Fruit fly (Drosophila melanogaster) whole organism, embryonic: ENCODE data around the gene CAH7.

Experiments used
- Atf6 ChIP-seq: fragments of 200-800 bp; sonication (Bioruptor generic); IDR thresholded peaks from 2 replicates; pipeline ENCODE4 v1.3.6; 2022; ENCODE audit warnings: missing biosample characterization, missing genetic modification characterization
- CG10654 ChIP-seq: fragments of 200-800 bp; sonication (Bioruptor generic); optimal IDR thresholded peaks from 2 replicates; lab custom pipeline; 2016; ENCODE audit warnings: missing biosample characterization, missing genetic modification characterization
- CG11398 ChIP-seq: fragments of 200-800 bp; sonication (Bioruptor generic); optimal IDR thresholded peaks from 2 replicates; lab custom pipeline; 2016; ENCODE audit warnings: missing biosample characterization, missing genetic modification characterization
- CG11504 ChIP-seq: fragments of 200-800 bp; sonication (Bioruptor generic); optimal IDR thresholded peaks from 3 replicates; lab custom pipeline; 2019; ENCODE audit warnings: missing biosample characterization, mild to moderate bottlenecking, missing genetic modification characterization, moderate library complexity
- CG12769 ChIP-seq: fragments of 200-800 bp; sonication (Bioruptor generic); optimal IDR thresholded peaks from 2 replicates; lab custom pipeline; 2019; ENCODE audit warnings: missing biosample characterization, mild to moderate bottlenecking, missing genetic modification characterization, moderate library complexity
- CG13287 ChIP-seq: fragments of 200-800 bp; sonication (Bioruptor generic); IDR thresholded peaks from 2 replicates; pipeline ENCODE4 v1.3.6; 2022; ENCODE audit warnings: missing biosample characterization, missing genetic modification characterization; ENCODE audit not compliant: partially characterized antibody
- CG13624 ChIP-seq: fragments of 200-800 bp; sonication (Bioruptor generic); optimal IDR thresholded peaks from 2 replicates; lab custom pipeline; 2016; ENCODE audit warnings: missing biosample characterization, missing genetic modification characterization
- CG14050 ChIP-seq: fragments of 200-800 bp; sonication (Bioruptor generic); IDR thresholded peaks from 3 replicates; pipeline ENCODE4 v1.3.6; 2022; ENCODE audit warnings: missing biosample characterization, missing genetic modification characterization
- CG14860 ChIP-seq: fragments of 200-800 bp; sonication (Bioruptor generic); IDR thresholded peaks from 3 replicates; pipeline ENCODE4 v1.3.6; 2022; ENCODE audit warnings: missing biosample characterization, missing genetic modification characterization; ENCODE audit not compliant: partially characterized antibody
- CG3065 ChIP-seq: fragments of 200-800 bp; sonication (Bioruptor generic); optimal IDR thresholded peaks from 2 replicates; lab custom pipeline; 2016; ENCODE audit warnings: missing biosample characterization, missing genetic modification characterization
- CG3847 ChIP-seq: fragments of 200-800 bp; sonication (Bioruptor generic); IDR thresholded peaks from 2 replicates; pipeline ENCODE4 v1.3.6; 2022; ENCODE audit warnings: missing biosample characterization, missing genetic modification characterization
- CG4404 ChIP-seq: fragments of 200-800 bp; sonication (Bioruptor generic); IDR thresholded peaks from 2 replicates; pipeline ENCODE4 v1.3.6; 2022; ENCODE audit warnings: missing biosample characterization, missing genetic modification characterization
- CG4617 ChIP-seq: fragments of 200-800 bp; sonication (Bioruptor generic); optimal IDR thresholded peaks from 3 replicates; lab custom pipeline; 2016; ENCODE audit warnings: missing biosample characterization, missing genetic modification characterization, borderline replicate concordance
- CG4707 ChIP-seq: fragments of 200-800 bp; sonication (Bioruptor generic); optimal IDR thresholded peaks from 2 replicates; lab custom pipeline; 2018; ENCODE audit warnings: missing biosample characterization, mild to moderate bottlenecking, missing genetic modification characterization, moderate library complexity
- CG4820 ChIP-seq: fragments of 200-800 bp; sonication (Bioruptor generic); optimal IDR thresholded peaks from 3 replicates; lab custom pipeline; 2016; ENCODE audit warnings: missing biosample characterization, missing genetic modification characterization
- CG5245 ChIP-seq: fragments of 200-800 bp; sonication (Bioruptor generic); optimal IDR thresholded peaks from 3 replicates; lab custom pipeline; 2016; ENCODE audit warnings: missing biosample characterization, missing genetic modification characterization
- CG6254 ChIP-seq: fragments of 200-800 bp; sonication (Bioruptor generic); optimal IDR thresholded peaks from 3 replicates; lab custom pipeline; 2017; ENCODE audit warnings: mild to moderate bottlenecking, missing biosample characterization, missing genetic modification reagents, missing genetic modification characterization
- CG6854 ChIP-seq: fragments of 200-800 bp; sonication (Bioruptor generic); optimal IDR thresholded peaks from 3 replicates; lab custom pipeline; 2017; ENCODE audit warnings: missing biosample characterization, mild to moderate bottlenecking, missing genetic modification characterization
- CG8089 ChIP-seq: fragments of 200-800 bp; sonication (Bioruptor generic); optimal IDR thresholded peaks from 3 replicates; lab custom pipeline; 2016; ENCODE audit warnings: missing biosample characterization, missing genetic modification characterization
- CG9215 ChIP-seq: fragments of 200-800 bp; sonication (Bioruptor generic); IDR thresholded peaks from 2 replicates; pipeline ENCODE4 v1.3.6; 2022; ENCODE audit warnings: missing biosample characterization, missing genetic modification characterization
- Dfd ChIP-seq, 2 experiments: fragments of >200 bp; optimal IDR thresholded peaks; 2 replicates each; lab custom pipeline; 2017; ENCODE audit warnings: missing biosample characterization in 2 of 2, missing genetic modification characterization in 2 of 2
- Doc3 ChIP-seq: fragments of 200-800 bp; sonication (Bioruptor generic); IDR thresholded peaks from 3 replicates; pipeline ENCODE4 v1.3.6; 2022; ENCODE audit warnings: missing biosample characterization, missing genetic modification characterization; ENCODE audit not compliant: partially characterized antibody
- Elba2 ChIP-seq: fragments of 200-800 bp; sonication (Bioruptor generic); optimal IDR thresholded peaks from 3 replicates; lab custom pipeline; 2016; ENCODE audit warnings: missing biosample characterization, missing genetic modification characterization
- GATAe ChIP-seq: fragments of 200-800 bp; sonication (Bioruptor generic); conservative IDR thresholded peaks from 2 replicates; pipeline ENCODE4 v1.3.6; 2022; ENCODE audit warnings: missing biosample characterization, missing genetic modification characterization
- Hr3 ChIP-seq: fragments of 200-800 bp; sonication (Bioruptor generic); optimal IDR thresholded peaks from 3 replicates; lab custom pipeline; 2016; ENCODE audit warnings: missing biosample characterization, missing genetic modification characterization
- Mrtf ChIP-seq: fragments of 200-800 bp; sonication (Bioruptor generic); IDR thresholded peaks from 3 replicates; pipeline ENCODE4 v1.3.6; 2022; ENCODE audit warnings: missing biosample characterization, missing genetic modification characterization
- Nf-YC ChIP-seq: fragments of 200-800 bp; optimal IDR thresholded peaks from 3 replicates; lab custom pipeline; 2019; ENCODE audit warnings: missing biosample characterization, mild to moderate bottlenecking, missing genetic modification characterization, moderate library complexity
- Ptx1 ChIP-seq: fragments of 200-800 bp; sonication (Bioruptor generic); IDR thresholded peaks from 2 replicates; pipeline ENCODE4 v1.3.6; 2022; ENCODE audit warnings: missing biosample characterization, missing genetic modification characterization
- Scr ChIP-seq: fragments of 200-800 bp; sonication (Bioruptor generic); IDR thresholded peaks from 2 replicates; pipeline ENCODE4 v1.3.6; 2022; ENCODE audit warnings: missing biosample characterization, missing genetic modification characterization; ENCODE audit not compliant: partially characterized antibody
- Sry-β ChIP-seq: fragments of 200-800 bp; sonication (Bioruptor generic); optimal IDR thresholded peaks from 2 replicates; lab custom pipeline; 2018; ENCODE audit warnings: missing biosample characterization, mild to moderate bottlenecking, missing genetic modification characterization, moderate library complexity
- bsh ChIP-seq, 2 experiments: fragments of 200-800 bp; sonication (Bioruptor generic); optimal IDR thresholded peaks; 2 replicates each; lab custom pipeline; 2017 to 2018; ENCODE audit warnings: mild to moderate bottlenecking in 2 of 2, missing biosample characterization in 2 of 2, missing genetic modification characterization in 2 of 2, moderate library complexity in 1 of 2
- dan ChIP-seq: fragments of 200-800 bp; sonication (Bioruptor generic); IDR thresholded peaks from 2 replicates; pipeline ENCODE4 v1.3.6; 2022; ENCODE audit warnings: missing biosample characterization, missing genetic modification characterization
- eve ChIP-seq, 2 experiments: fragments of >200 bp; optimal IDR thresholded peaks; 2 replicates each; lab custom pipeline; 2017; ENCODE audit warnings: missing biosample characterization in 2 of 2, missing genetic modification characterization in 2 of 2
- ftz-f1 ChIP-seq: fragments of 200-800 bp; sonication (Bioruptor generic); optimal IDR thresholded peaks from 2 replicates; lab custom pipeline; 2016; ENCODE audit warnings: missing biosample characterization, missing genetic modification characterization
- fu2 ChIP-seq: fragments of 200-800 bp; sonication (Bioruptor generic); optimal IDR thresholded peaks from 2 replicates; lab custom pipeline; 2016; ENCODE audit warnings: missing biosample characterization, missing genetic modification characterization
- gfzf ChIP-seq: fragments of 200-800 bp; sonication (Bioruptor generic); optimal IDR thresholded peaks from 2 replicates; lab custom pipeline; 2016; ENCODE audit warnings: missing biosample characterization, mild to moderate bottlenecking, missing genetic modification characterization, moderate library complexity
- grau ChIP-seq: fragments of 200-800 bp; optimal IDR thresholded peaks from 3 replicates; lab custom pipeline; 2019; ENCODE audit warnings: missing biosample characterization, mild to moderate bottlenecking, missing genetic modification characterization, moderate library complexity
- h ChIP-seq: fragments of >200 bp; optimal IDR thresholded peaks from 2 replicates; lab custom pipeline; 2017
- insv ChIP-seq, 2 experiments: fragments of 200-800 bp; sonication (Bioruptor generic); optimal IDR thresholded peaks; 3 replicates each; lab custom pipeline; 2016 to 2018; ENCODE audit warnings: missing biosample characterization in 2 of 2, missing genetic modification characterization in 2 of 2
- lilli ChIP-seq: fragments of 200-800 bp; sonication (Bioruptor generic); optimal IDR thresholded peaks from 3 replicates; lab custom pipeline; 2016; ENCODE audit warnings: missing biosample characterization, missing genetic modification characterization
- run ChIP-seq: fragments of 200-800 bp; sonication (Bioruptor generic); optimal IDR thresholded peaks from 3 replicates; lab custom pipeline; 2018; ENCODE audit warnings: missing biosample characterization, mild to moderate bottlenecking, missing genetic modification characterization
- schlank ChIP-seq: fragments of 200-800 bp; sonication (Bioruptor generic); optimal IDR thresholded peaks from 2 replicates; lab custom pipeline; 2018; ENCODE audit warnings: missing biosample characterization, mild to moderate bottlenecking, missing genetic modification characterization
- sd ChIP-seq: fragments of 200-800 bp; sonication (Bioruptor generic); optimal IDR thresholded peaks from 3 replicates; lab custom pipeline; 2018; ENCODE audit warnings: missing biosample characterization, mild to moderate bottlenecking, missing genetic modification characterization, moderate library complexity
- shn ChIP-seq: fragments of 200-800 bp; sonication (Bioruptor generic); optimal IDR thresholded peaks from 3 replicates; lab custom pipeline; 2016; ENCODE audit warnings: missing biosample characterization, missing genetic modification characterization
- sob ChIP-seq: fragments of 200-800 bp; sonication (Bioruptor generic); IDR thresholded peaks from 2 replicates; pipeline ENCODE4 v1.3.6; 2022; ENCODE audit warnings: missing biosample characterization, missing genetic modification characterization
- sqz ChIP-seq: fragments of 200-800 bp; sonication (Bioruptor generic); optimal IDR thresholded peaks from 3 replicates; lab custom pipeline; 2018; ENCODE audit warnings: missing biosample characterization, mild to moderate bottlenecking, missing genetic modification characterization
- unc-4 ChIP-seq: fragments of 200-800 bp; sonication (Bioruptor generic); IDR thresholded peaks from 2 replicates; pipeline ENCODE4 v1.3.6; 2022; ENCODE audit warnings: missing biosample characterization, missing genetic modification characterization; ENCODE audit not compliant: partially characterized antibody
- wek ChIP-seq: fragments of 200-800 bp; sonication (Bioruptor generic); optimal IDR thresholded peaks from 3 replicates; lab custom pipeline; 2018; ENCODE audit warnings: missing biosample characterization, mild to moderate bottlenecking, missing genetic modification characterization, moderate library complexity
- yki ChIP-seq: fragments of >200 bp; optimal IDR thresholded peaks from 3 replicates; lab custom pipeline; 2018

The CAH7 gene

dm6 chr3R:10139649-10140598 lies 27.9 kb downstream of the CAH7 start, which contains the start of gene tws (continued):
- TF ChIP-seq run (tag; lab: Kevin White, UChicago) (peak; percentile 57), Scr (GFP tag; lab: Robert Waterston, UW) (no peak), bsh (GFP tag; optimal IDR thresholded peaks at IDR 0.05; lab: Kevin White, UChicago) (peak; percentile 6 to 23), CG5245 (GFP tag; lab: Kevin White, UChicago) (no peak), CG3847 (GFP tag; lab: Robert Waterston, UW) (peak; percentile 40; the same call in 1 of the 2 replicates), CG8089 (peak; percentile 37), Ptx1 (GFP tag; lab: Robert Waterston, UW) (peak; percentile 44), CG13624 (GFP tag; lab: Kevin White, UChicago) (peak; percentile 41), sd (tag; lab: Kevin White, UChicago) (peak; percentile 83), CG12769 (tag; lab: Kevin White, UChicago) (peak; percentile 83), CG6254 (peak; percentile 54), Dfd (GFP tag; optimal IDR thresholded peaks at IDR 0.05; lab: Kevin White, UChicago) (no peak), yki (peak; percentile 30), dan (GFP tag; lab: Robert Waterston, UW) (no peak), Hr3 (GFP tag; lab: Kevin White, UChicago) (peak; percentile 16), CG11398 (no peak), gfzf (GFP tag; lab: Kevin White, UChicago) (no peak), Atf6 (GFP tag; lab: Robert Waterston, UW) (peak; percentile 74), Elba2 (GFP tag; lab: Kevin White, UChicago) (no peak), h (lab: Kevin White, UChicago) (no peak), schlank (peak; percentile 57), ftz-f1 (peak; percentile 6), insv (GFP tag; optimal IDR thresholded peaks at IDR 0.05; lab: Kevin White, UChicago) (no peak), Mrtf (GFP tag; lab: Robert Waterston, UW) (0 out of 3 replicates have a peak, but pooled peaks have one; percentile 48), sob (GFP tag; lab: Robert Waterston, UW) (0 out of 2 replicates have a peak, but pooled peaks have one; percentile 36), eve (GFP tag; optimal IDR thresholded peaks at IDR 0.05; lab: Kevin White, UChicago) (peak in 1 of 2 experiments; percentile 80), grau (tag; lab: Kevin White, UChicago) (peak; percentile 59), CG4617 (GFP tag; lab: Kevin White, UChicago) (no peak), Nf-YC (peak; percentile 58), CG3065 (GFP tag; lab: Kevin White, UChicago) (no peak), sqz (GFP tag; lab: Kevin White, UChicago) (no peak), lilli (GFP tag; lab: Kevin White, UChicago) (peak; percentile 44), shn (GFP tag; lab: Kevin White, UChicago) (peak; percentile 3), GATAe (GFP tag; lab: Robert Waterston, UW) (no peak), CG11504 (peak; percentile 57), CG9215 (GFP tag; lab: Robert Waterston, UW) (no peak), unc-4 (no peak), CG4707 (GFP tag; lab: Kevin White, UChicago) (peak; percentile 6), CG10654 (no peak), Doc3 (GFP tag; lab: Robert Waterston, UW) (no peak), CG4820 (peak; percentile 4), CG13287 (GFP tag; lab: Robert Waterston, UW) (no peak; the same call in 1 of the 2 replicates), wek (GFP tag; lab: Kevin White, UChicago) (peak; percentile 67), fu2 (GFP tag; lab: Kevin White, UChicago) (peak; percentile 20), CG4404 (GFP tag; lab: Robert Waterston, UW) (no peak), CG14050 (GFP tag; lab: Robert Waterston, UW) (no peak; the same call in 2 of the 3 replicates), CG14860 (no peak), CG6854 (peak; percentile 53), Sry-β (GFP tag; lab: Kevin White, UChicago) (peak; percentile 95)
